Fruit fly (Drosophila melanogaster) whole organism, embryonic: Measurements from ENCODE around the gene Bx.

Experiments
- ATbp ChIP-seq: fragments of 200-800 bp; sonication (Bioruptor generic); optimal IDR thresholded peaks from 2 replicates; lab custom pipeline; 2017; ENCODE audit warnings: missing biosample characterization, mild to moderate bottlenecking, missing genetic modification characterization, missing genetic modification reagents
- Asciz ChIP-seq: fragments of 200-800 bp; sonication (Bioruptor generic); optimal IDR thresholded peaks from 2 replicates; lab custom pipeline; 2017; ENCODE audit warnings: missing biosample characterization, mild to moderate bottlenecking, missing genetic modification characterization, missing genetic modification reagents
- Atf3 ChIP-seq: fragments of 200-800 bp; sonication (Bioruptor generic); optimal IDR thresholded peaks from 3 replicates; lab custom pipeline; 2016; ENCODE audit warnings: missing biosample characterization, missing genetic modification characterization
- B-H1 ChIP-seq: fragments of 200-800 bp; sonication (Bioruptor generic); IDR thresholded peaks from 3 replicates; pipeline ENCODE4 v1.3.6; 2022; ENCODE audit warnings: missing biosample characterization, missing genetic modification characterization
- CG1024 ChIP-seq: fragments of 200-800 bp; sonication (Bioruptor generic); IDR thresholded peaks from 2 replicates; pipeline ENCODE4 v1.3.6; 2022; ENCODE audit warnings: missing biosample characterization, missing genetic modification characterization
- CG10654 ChIP-seq: fragments of 200-800 bp; sonication (Bioruptor generic); optimal IDR thresholded peaks from 2 replicates; lab custom pipeline; 2016; ENCODE audit warnings: missing biosample characterization, missing genetic modification characterization
- CG11695 ChIP-seq: fragments of 200-800 bp; sonication (Bioruptor generic); IDR thresholded peaks from 3 replicates; pipeline ENCODE4 v1.3.6; 2022; ENCODE audit warnings: missing biosample characterization, missing genetic modification characterization
- CG12769 ChIP-seq: fragments of 200-800 bp; sonication (Bioruptor generic); optimal IDR thresholded peaks from 2 replicates; lab custom pipeline; 2019; ENCODE audit warnings: missing biosample characterization, mild to moderate bottlenecking, missing genetic modification characterization, moderate library complexity
- CG13287 ChIP-seq: fragments of 200-800 bp; sonication (Bioruptor generic); IDR thresholded peaks from 2 replicates; pipeline ENCODE4 v1.3.6; 2022; ENCODE audit warnings: missing biosample characterization, missing genetic modification characterization; ENCODE audit not compliant: partially characterized antibody
- CG14710 ChIP-seq: fragments of 200-800 bp; sonication (Bioruptor generic); optimal IDR thresholded peaks from 3 replicates; lab custom pipeline; 2019; ENCODE audit warnings: missing biosample characterization, mild to moderate bottlenecking, missing genetic modification characterization, moderate library complexity
- CG15269 ChIP-seq: fragments of 200-800 bp; sonication (Bioruptor generic); optimal IDR thresholded peaks from 2 replicates; lab custom pipeline; 2018; ENCODE audit warnings: missing biosample characterization, mild to moderate bottlenecking, missing genetic modification characterization, moderate library complexity
- CG1792 ChIP-seq: fragments of 200-800 bp; sonication (Bioruptor generic); optimal IDR thresholded peaks from 2 replicates; lab custom pipeline; 2016; ENCODE audit warnings: missing biosample characterization, missing genetic modification characterization
- CG31441 ChIP-seq: fragments of 200-800 bp; sonication (Bioruptor generic); IDR thresholded peaks from 2 replicates; pipeline ENCODE4 v1.3.6; 2022; ENCODE audit warnings: missing biosample characterization, missing genetic modification characterization
- CG33213 ChIP-seq: fragments of 200-800 bp; sonication (Bioruptor generic); optimal IDR thresholded peaks from 3 replicates; lab custom pipeline; 2016; ENCODE audit warnings: missing biosample characterization, missing genetic modification characterization
- CG4328 ChIP-seq: fragments of 200-800 bp; sonication (Bioruptor generic); optimal IDR thresholded peaks from 3 replicates; lab custom pipeline; 2017; ENCODE audit warnings: missing biosample characterization, missing genetic modification reagents, missing genetic modification characterization
- CG6854 ChIP-seq: fragments of 200-800 bp; sonication (Bioruptor generic); optimal IDR thresholded peaks from 3 replicates; lab custom pipeline; 2017; ENCODE audit warnings: missing biosample characterization, mild to moderate bottlenecking, missing genetic modification characterization
- CG8089 ChIP-seq: fragments of 200-800 bp; sonication (Bioruptor generic); optimal IDR thresholded peaks from 3 replicates; lab custom pipeline; 2016; ENCODE audit warnings: missing biosample characterization, missing genetic modification characterization
- Drgx ChIP-seq: fragments of 200-800 bp; sonication (Bioruptor generic); IDR thresholded peaks from 2 replicates; pipeline ENCODE4 v1.3.6; 2022; ENCODE audit warnings: missing biosample characterization, missing genetic modification characterization
- Eip74EF ChIP-seq, 2 experiments: fragments of 200-800 bp in 1 of 2; fragments of >200 bp in 1 of 2; sonication (Bioruptor generic) in 1 of 2; optimal IDR thresholded peaks; 2 replicates each; lab custom pipeline; 2017 to 2019; ENCODE audit warnings: missing biosample characterization in 2 of 2, missing genetic modification characterization in 2 of 2, mild to moderate bottlenecking in 1 of 2, moderate library complexity in 1 of 2
- Fer1 ChIP-seq: fragments of 200-800 bp; sonication (Bioruptor generic); optimal IDR thresholded peaks from 2 replicates; lab custom pipeline; 2017; ENCODE audit warnings: missing biosample characterization, mild to moderate bottlenecking, missing genetic modification characterization
- HLH54F ChIP-seq: fragments of 200-800 bp; sonication (Bioruptor generic); optimal IDR thresholded peaks from 3 replicates; lab custom pipeline; 2016; ENCODE audit warnings: missing biosample characterization, missing genetic modification characterization
- Lpt ChIP-seq: fragments of >200 bp; optimal IDR thresholded peaks from 2 replicates; lab custom pipeline; 2018; ENCODE audit warnings: missing biosample characterization, missing genetic modification characterization
- Nf-YA ChIP-seq: fragments of 200-800 bp; sonication (Bioruptor generic); IDR thresholded peaks from 2 replicates; pipeline ENCODE4 v1.3.6; 2022; ENCODE audit warnings: missing biosample characterization, missing genetic modification characterization
- Poxn ChIP-seq: fragments of 200-800 bp; sonication (Bioruptor generic); IDR thresholded peaks from 2 replicates; pipeline ENCODE4 v1.3.6; 2022; ENCODE audit warnings: missing biosample characterization, missing genetic modification characterization
- Rx ChIP-seq: fragments of 200-800 bp; sonication (Bioruptor generic); IDR thresholded peaks from 2 replicates; pipeline ENCODE4 v1.3.6; 2022; ENCODE audit warnings: missing biosample characterization, missing genetic modification characterization
- Sry-β ChIP-seq: fragments of 200-800 bp; sonication (Bioruptor generic); optimal IDR thresholded peaks from 2 replicates; lab custom pipeline; 2018; ENCODE audit warnings: missing biosample characterization, mild to moderate bottlenecking, missing genetic modification characterization, moderate library complexity
- Taf1 ChIP-seq: fragments of 200-800 bp; sonication (Bioruptor generic); IDR thresholded peaks from 2 replicates; pipeline ENCODE4 v1.3.6; 2022; ENCODE audit warnings: missing biosample characterization, missing genetic modification characterization
- Trl ChIP-seq, 3 experiments: fragments of >200 bp in 2 of 3; fragments of 200-800 bp in 1 of 3; sonication (Bioruptor generic) in 1 of 3; optimal IDR thresholded peaks; 2 replicates in 1 of 3; 3 replicates in 2 of 3; lab custom pipeline; 2016 to 2017; ENCODE audit warnings: missing biosample characterization in 1 of 3, missing genetic modification characterization in 1 of 3
- Vsx1 ChIP-seq: fragments of 200-800 bp; sonication (Bioruptor generic); optimal IDR thresholded peaks from 2 replicates; lab custom pipeline; 2017; ENCODE audit warnings: missing biosample characterization, mild to moderate bottlenecking, missing genetic modification characterization, missing genetic modification reagents
- YL-1 ChIP-seq: fragments of 200-800 bp; sonication (Bioruptor generic); optimal IDR thresholded peaks from 3 replicates; lab custom pipeline; 2017; ENCODE audit warnings: missing biosample characterization, mild to moderate bottlenecking, missing genetic modification characterization
- abd-A ChIP-seq: fragments of 200-800 bp; sonication (Bioruptor generic); optimal IDR thresholded peaks from 3 replicates; lab custom pipeline; 2019; ENCODE audit warnings: missing biosample characterization, mild to moderate bottlenecking, missing genetic modification characterization, moderate library complexity
- ash1 ChIP-seq: fragments of 200-800 bp; sonication (Bioruptor generic); optimal IDR thresholded peaks from 2 replicates; lab custom pipeline; 2018; ENCODE audit warnings: missing biosample characterization, mild to moderate bottlenecking, missing genetic modification characterization
- fru ChIP-seq: fragments of >200 bp; optimal IDR thresholded peaks from 2 replicates; lab custom pipeline; 2017
- gce ChIP-seq: fragments of 200-800 bp; sonication (Bioruptor generic); IDR thresholded peaks from 3 replicates; pipeline ENCODE4 v1.3.6; 2022; ENCODE audit warnings: missing biosample characterization, missing genetic modification characterization
- jumu ChIP-seq: fragments of 200-800 bp; sonication (Bioruptor generic); optimal IDR thresholded peaks from 3 replicates; lab custom pipeline; 2016; ENCODE audit warnings: missing biosample characterization, missing genetic modification characterization
- kah ChIP-seq: fragments of 200-800 bp; sonication (Bioruptor generic); optimal IDR thresholded peaks from 2 replicates; lab custom pipeline; 2018; ENCODE audit warnings: missing biosample characterization, mild to moderate bottlenecking, missing genetic modification characterization
- knrl ChIP-seq: fragments of 200-800 bp; sonication (Bioruptor generic); IDR thresholded peaks from 3 replicates; pipeline ENCODE4 v1.3.6; 2022; ENCODE audit warnings: missing biosample characterization, missing genetic modification characterization; ENCODE audit not compliant: partially characterized antibody
- mirr ChIP-seq: fragments of 200-800 bp; sonication (Bioruptor generic); optimal IDR thresholded peaks from 3 replicates; lab custom pipeline; 2018; ENCODE audit warnings: missing biosample characterization, mild to moderate bottlenecking, missing genetic modification characterization
- nom ChIP-seq: fragments of 200-800 bp; sonication (Bioruptor generic); optimal IDR thresholded peaks from 2 replicates; lab custom pipeline; 2017; ENCODE audit warnings: missing biosample characterization, missing genetic modification characterization, mild to moderate bottlenecking, moderate library complexity, missing genetic modification reagents
- peb ChIP-seq: fragments of 200-800 bp; sonication (Bioruptor generic); IDR thresholded peaks from 2 replicates; pipeline ENCODE4 v1.3.6; 2022; ENCODE audit warnings: missing biosample characterization, missing genetic modification characterization
- pnt ChIP-seq: fragments of 200-800 bp; sonication (Bioruptor generic); optimal IDR thresholded peaks from 3 replicates; lab custom pipeline; 2016; ENCODE audit warnings: missing biosample characterization, missing genetic modification characterization
- prd ChIP-seq, 3 experiments: fragments of >200 bp in 2 of 3; fragments of 200-800 bp in 1 of 3; sonication (Bioruptor generic) in 1 of 3; optimal IDR thresholded peaks in 2 of 3; IDR thresholded peaks in 1 of 3; 2 replicates in 2 of 3; 3 replicates in 1 of 3; pipeline versions ENCODE4 v1.3.6 to Lab custom; 2017 to 2022; ENCODE audit warnings: missing biosample characterization in 1 of 3, missing genetic modification characterization in 1 of 3
- psq ChIP-seq: fragments of 200-800 bp; sonication (Bioruptor generic); optimal IDR thresholded peaks from 2 replicates; lab custom pipeline; 2017; ENCODE audit warnings: missing biosample characterization, missing genetic modification characterization
- sens ChIP-seq: fragments of 200-800 bp; sonication (Bioruptor generic); peaks from one replicate; lab custom pipeline; 2016; ENCODE audit warnings: missing biosample characterization, missing genetic modification characterization
- tap ChIP-seq: fragments of 200-800 bp; optimal IDR thresholded peaks from 3 replicates; lab custom pipeline; 2019; ENCODE audit warnings: missing biosample characterization, mild to moderate bottlenecking, missing genetic modification characterization, moderate library complexity
- trem ChIP-seq: fragments of 200-800 bp; optimal IDR thresholded peaks from 3 replicates; lab custom pipeline; 2019; ENCODE audit warnings: missing biosample characterization, mild to moderate bottlenecking, missing genetic modification characterization, moderate library complexity
- vvl ChIP-seq: fragments of 200-800 bp; sonication (Bioruptor generic); IDR thresholded peaks from 2 replicates; pipeline ENCODE4 v1.3.6; 2022; ENCODE audit warnings: missing biosample characterization, missing genetic modification characterization
- zen2 ChIP-seq: fragments of 200-800 bp; sonication (Bioruptor generic); IDR thresholded peaks from 3 replicates; pipeline ENCODE4 v1.3.6; 2022; ENCODE audit warnings: missing biosample characterization, missing genetic modification characterization; ENCODE audit not compliant: partially characterized antibody

The Bx gene

DNA sequence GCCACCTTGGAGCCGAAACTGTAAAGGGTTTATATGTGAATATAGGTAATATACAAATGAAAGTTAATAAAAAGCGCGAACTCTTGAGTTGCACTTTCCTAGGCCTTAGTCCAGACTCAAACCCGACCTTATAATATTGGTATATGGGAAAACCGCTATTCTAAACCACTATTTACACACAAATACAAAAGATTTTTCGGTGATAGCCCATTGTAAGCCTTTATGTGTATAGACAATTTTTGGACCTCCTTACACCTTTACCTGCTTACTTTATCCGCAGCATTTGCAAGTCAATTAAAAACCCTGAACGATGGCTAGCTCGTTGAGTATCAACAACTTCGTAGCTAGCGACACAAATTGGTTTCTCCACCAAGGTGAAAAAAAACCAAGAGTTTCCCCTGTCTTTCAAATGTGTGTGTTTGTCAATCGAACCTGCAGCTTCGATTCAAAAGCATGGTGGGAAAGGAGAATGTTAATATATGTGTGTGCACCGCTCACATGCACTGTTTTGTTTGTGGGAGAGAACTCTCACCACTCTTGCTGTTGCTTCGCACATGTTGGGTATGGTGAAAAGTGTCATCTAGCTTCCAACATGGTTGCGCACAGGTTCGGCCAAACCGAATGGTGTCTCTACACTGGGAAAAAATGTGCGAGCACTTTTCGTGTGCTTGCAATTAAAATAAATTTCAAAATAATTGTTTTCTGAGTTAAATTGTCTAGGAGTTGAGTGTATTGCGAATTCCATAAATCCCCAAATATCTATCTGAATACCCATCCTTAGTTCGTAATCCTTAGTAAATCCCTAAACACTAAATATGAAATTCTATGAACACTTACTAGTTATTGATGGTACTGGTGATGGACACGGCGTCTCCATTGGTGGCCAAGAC, 8.3 kb upstream of the Bx start (continued):
- TF ChIP-seq CG15269 (tag; lab: Kevin White, UChicago) (peak; percentile 65), CG13287 (GFP tag; lab: Robert Waterston, UW) (no peak), zen2 (GFP tag; lab: Robert Waterston, UW) (no peak), Vsx1 (GFP tag; lab: Kevin White, UChicago) (peak; percentile 35), HLH54F (GFP tag; lab: Kevin White, UChicago) (peak; percentile 79), Nf-YA (GFP tag; lab: Robert Waterston, UW) (peak; percentile 42; the same call in 1 of the 2 replicates), CG33213 (GFP tag; lab: Kevin White, UChicago) (peak; percentile 84), tap (tag; lab: Kevin White, UChicago) (peak; percentile 59), kah (GFP tag; lab: Kevin White, UChicago) (peak; percentile 1), fru (lab: Kevin White, UChicago) (no peak), Trl (optimal IDR thresholded peaks at IDR 0.05; lab: Kevin White, UChicago) (no peak), Trl (GFP tag; optimal IDR thresholded peaks at IDR 0.05; lab: Kevin White, UChicago) (peak; percentile 86), vvl (GFP tag; lab: Robert Waterston, UW) (peak; percentile 95), mirr (no peak), CG14710 (tag; lab: Kevin White, UChicago) (peak; percentile 64), CG4328 (no peak), knrl (GFP tag; lab: Robert Waterston, UW) (no peak), peb (GFP tag; lab: Robert Waterston, UW) (peak; percentile 65; the same call in 1 of the 2 replicates), abd-A (tag; lab: Kevin White, UChicago) (peak; percentile 57), Asciz (GFP tag; lab: Kevin White, UChicago) (no peak), Eip74EF (GFP tag; optimal IDR thresholded peaks at IDR 0.05; lab: Kevin White, UChicago) (peak in 1 of 2 experiments; percentile 58), CG1024 (GFP tag; lab: Robert Waterston, UW) (peak; percentile 74), jumu (GFP tag; lab: Kevin White, UChicago) (peak; percentile 65), CG6854 (GFP tag; lab: Kevin White, UChicago) (peak; percentile 67), trem (peak; percentile 39), Lpt (no peak), psq (peak; percentile 14), CG1792 (GFP tag; lab: Kevin White, UChicago) (peak; percentile 75), CG12769 (peak; percentile 61), Poxn (GFP tag; lab: Robert Waterston, UW) (no peak), Taf1 (GFP tag; lab: Robert Waterston, UW) (peak; percentile 67), ATbp (GFP tag; lab: Kevin White, UChicago) (peak; percentile 79), sens (GFP tag; lab: Kevin White, UChicago) (peak; percentile 96), Sry-β (GFP tag; lab: Kevin White, UChicago) (no peak), gce (GFP tag; lab: Robert Waterston, UW) (peak; percentile 82), Rx (GFP tag; lab: Robert Waterston, UW) (peak; percentile 79), CG8089 (GFP tag; lab: Kevin White, UChicago) (peak; percentile 67), CG31441 (GFP tag; lab: Robert Waterston, UW) (peak; percentile 75), ash1 (no peak), pnt (GFP tag; lab: Kevin White, UChicago) (peak; percentile 75), Fer1 (peak; percentile 72), CG10654 (GFP tag; lab: Kevin White, UChicago) (peak; percentile 81), CG11695 (GFP tag; lab: Robert Waterston, UW) (peak; percentile 90), YL-1 (GFP tag; lab: Kevin White, UChicago) (no peak), Atf3 (GFP tag; lab: Kevin White, UChicago) (peak; percentile 33), Drgx (GFP tag; lab: Robert Waterston, UW) (peak; percentile 83), B-H1 (GFP tag; lab: Robert Waterston, UW) (peak; percentile 56; the same call in 2 of the 3 replicates), prd (optimal IDR thresholded peaks at IDR 0.05; lab: Kevin White, UChicago) (no peak), prd (GFP tag; IDR thresholded peaks at IDR 0.05; lab: Robert Waterston, UW) (peak; percentile 81), nom (GFP tag; lab: Kevin White, UChicago) (no peak)
